Worm (Caenorhabditis elegans): ENCODE measurements around the gene sre-2.
A peak's percentile ranks its signal among the peaks of the same experiment; 100 is the strongest.

Gene sre-2

DNA sequence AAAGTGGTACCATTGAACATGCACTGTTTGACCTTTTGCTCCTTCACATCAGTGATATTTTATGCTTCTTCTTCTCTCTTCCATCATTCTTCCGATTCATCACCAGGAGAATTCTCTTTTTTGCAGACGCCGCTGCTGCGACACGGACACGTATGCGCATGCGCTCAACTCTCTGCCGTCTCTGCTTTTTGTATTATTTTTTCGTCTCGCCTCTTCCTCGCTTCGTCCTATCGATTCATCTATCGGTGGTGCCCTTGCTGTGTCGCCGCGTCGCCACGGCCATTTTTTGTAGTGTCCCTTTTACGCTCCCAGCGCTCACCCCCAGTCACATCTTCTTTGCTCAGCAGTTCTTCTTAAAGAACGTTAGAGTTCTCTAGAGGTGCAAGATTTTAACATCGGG lies 24.2 kb upstream of the sre-2 start (continued):
- TF ChIP-seq tbx-2 (tag; optimal IDR thresholded peaks at IDR 0.05) (no peak), hlh-4 (tag; optimal IDR thresholded peaks at IDR 0.05) (no peak), nhr-77 (tag; optimal IDR thresholded peaks at IDR 0.05) (no peak), nhr-19 (GFP tag; conservative IDR thresholded peaks at IDR 0.05) (peak; percentile 8), F16B12.6 (tag; optimal IDR thresholded peaks at IDR 0.05) (peak; percentile 37), lin-15B (tag; optimal IDR thresholded peaks at IDR 0.05) (no peak)

DNA sequence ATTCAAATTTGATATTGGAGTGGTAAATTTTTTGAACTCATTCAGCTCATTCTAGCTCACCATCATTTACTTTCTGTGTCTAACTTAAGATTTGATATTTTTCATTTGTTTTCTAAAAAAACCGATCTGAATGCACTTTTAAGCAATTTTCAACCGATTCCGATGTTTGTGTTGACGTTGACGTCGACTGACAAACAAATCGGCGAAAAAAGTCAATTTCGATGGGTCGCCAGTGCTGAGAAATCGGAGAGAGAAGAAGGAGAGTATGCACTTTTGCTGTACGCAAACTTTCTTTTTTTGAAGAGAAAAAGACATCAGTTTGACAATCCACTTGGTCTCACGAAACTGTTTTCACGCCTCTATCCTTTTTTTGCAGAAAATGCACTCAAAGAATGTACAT lies 23.5 kb upstream of the sre-2 start:
- TF ChIP-seq dsc-1 (tag; optimal IDR thresholded peaks at IDR 0.05) (no peak), vab-15 (tag; optimal IDR thresholded peaks at IDR 0.05) (no peak), unc-130 (tag; optimal IDR thresholded peaks at IDR 0.05) (no peak), mef-2 (tag; optimal IDR thresholded peaks at IDR 0.05) (no peak), snu-23 (GFP tag; optimal IDR thresholded peaks at IDR 0.05) (no peak), blmp-1 (tag; optimal IDR thresholded peaks at IDR 0.05) (peak; percentile 73), ets-5 (GFP tag; IDR thresholded peaks at IDR 0.05) (no peak), ceh-8 (GFP tag; optimal IDR thresholded peaks at IDR 0.05) (no peak), nhr-28 (tag; optimal IDR thresholded peaks at IDR 0.05) (no peak), irx-1 (tag; optimal IDR thresholded peaks at IDR 0.05) (no peak), skn-1 (tag; optimal IDR thresholded peaks at IDR 0.05) (no peak), ztf-4 (tag; optimal IDR thresholded peaks at IDR 0.05) (no peak), elt-3 (tag; optimal IDR thresholded peaks at IDR 0.05) (no peak), elt-2 (tag; optimal IDR thresholded peaks at IDR 0.05) (no peak), sup-37 (GFP tag; optimal IDR thresholded peaks at IDR 0.05) (no peak), zip-4 (GFP tag; optimal IDR thresholded peaks at IDR 0.05) (no peak), efl-1 (optimal IDR thresholded peaks at IDR 0.05) (no peak), efl-1 (GFP tag; optimal IDR thresholded peaks at IDR 0.05 in 1 of 2) (peak in 1 of 2 experiments; percentile 86), ceh-88 (GFP tag; IDR thresholded peaks at IDR 0.05) (no peak), fos-1 (tag; optimal IDR thresholded peaks at IDR 0.05) (no peak), ama-1 (optimal IDR thresholded peaks at IDR 0.05) (no peak), grh-1 (GFP tag; IDR thresholded peaks at IDR 0.05) (no peak), lin-14 (GFP tag; optimal IDR thresholded peaks at IDR 0.05) (peak; percentile 8), xbp-1 (tag; optimal IDR thresholded peaks at IDR 0.05) (no peak), C04F5.9 (tag; optimal IDR thresholded peaks at IDR 0.05) (no peak), mdl-1 (tag; optimal IDR thresholded peaks at IDR 0.05) (no peak), nhr-85 (tag) (no peak)

DNA sequence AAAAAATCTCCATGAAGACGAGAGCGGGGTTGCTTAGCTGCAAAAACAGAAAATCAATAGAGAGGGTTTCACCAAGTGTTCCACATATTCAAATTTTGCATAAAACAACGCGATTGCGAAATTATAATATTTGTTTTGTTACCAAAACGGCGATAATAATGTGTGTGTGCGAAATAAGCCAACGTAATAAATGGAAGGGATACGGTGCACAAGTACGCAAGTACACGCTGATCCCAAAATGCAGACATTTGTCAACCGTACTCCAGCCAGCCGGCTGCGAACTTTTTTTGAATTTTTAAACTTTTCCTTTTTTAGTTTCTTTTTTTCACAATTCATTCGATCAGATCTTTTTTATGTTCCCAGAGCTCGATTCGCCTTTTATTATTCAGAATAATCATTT lies 22.9 kb upstream of the sre-2 start, which contains the start of gene ire-1:
Gene ire-1, minus strand, starts transcription at position 44 of the 400 bp plus-strand sequence.
- no peak for TF ChIP-seq pag-3 (tag; optimal IDR thresholded peaks at IDR 0.05; ENCODE audit: borderline replicate concordance, insufficient read depth)
- no peak for TF ChIP-seq nhr-28 (tag; optimal IDR thresholded peaks at IDR 0.05)
- TF ChIP-seq C04F5.9 (tag; optimal IDR thresholded peaks at IDR 0.05), result no peak
- no peak for TF ChIP-seq hpl-2 (GFP tag; optimal IDR thresholded peaks at IDR 0.05)
- TF ChIP-seq nhr-84 (tag; optimal IDR thresholded peaks at IDR 0.05), result no peak
- no peak for TF ChIP-seq elt-2 (tag; optimal IDR thresholded peaks at IDR 0.05)
- TF ChIP-seq mab-9 (GFP tag; IDR thresholded peaks at IDR 0.05), result no peak
- TF ChIP-seq nhr-20 (tag; optimal IDR thresholded peaks at IDR 0.05), result peak; percentile 39
- TF ChIP-seq vab-15 (tag; optimal IDR thresholded peaks at IDR 0.05), result no peak
- no peak for TF ChIP-seq ceh-90 (tag; optimal IDR thresholded peaks at IDR 0.05)
- peak; percentile 85 for TF ChIP-seq F16B12.6 (tag; optimal IDR thresholded peaks at IDR 0.05)
- TF ChIP-seq lin-35 (GFP tag; optimal IDR thresholded peaks at IDR 0.05), result peak; percentile 71 to 88
- TF ChIP-seq blmp-1 (tag; optimal IDR thresholded peaks at IDR 0.05), result peak; percentile 49
- no peak for TF ChIP-seq ceh-88 (GFP tag; IDR thresholded peaks at IDR 0.05)
- no peak for TF ChIP-seq Y116A8C.19 (tag; optimal IDR thresholded peaks at IDR 0.05; ENCODE audit: borderline replicate concordance)
- TF ChIP-seq pax-3 (tag; optimal IDR thresholded peaks at IDR 0.05), result no peak
- TF ChIP-seq nhr-77 (tag; optimal IDR thresholded peaks at IDR 0.05), result no peak
- peak; percentile 98 to 100 for TF ChIP-seq lsy-2 (tag; optimal IDR thresholded peaks at IDR 0.05)
- TF ChIP-seq tlp-1 (tag; optimal IDR thresholded peaks at IDR 0.05), result no peak
- no peak for TF ChIP-seq grh-1 (GFP tag; IDR thresholded peaks at IDR 0.05)
- TF ChIP-seq fkh-10 (GFP tag; optimal IDR thresholded peaks at IDR 0.05), result no peak
- TF ChIP-seq zag-1 (tag; optimal IDR thresholded peaks at IDR 0.05), result no peak
- no peak for TF ChIP-seq nhr-76 (tag; optimal IDR thresholded peaks at IDR 0.05)
- no peak for TF ChIP-seq nhr-12 (tag; optimal IDR thresholded peaks at IDR 0.05)
- TF ChIP-seq ceh-8 (GFP tag; optimal IDR thresholded peaks at IDR 0.05), result no peak
- TF ChIP-seq nhr-11 (tag; optimal IDR thresholded peaks at IDR 0.05), result no peak
- no peak for TF ChIP-seq aha-1 (tag; optimal IDR thresholded peaks at IDR 0.05)
- TF ChIP-seq nhr-90 (tag; optimal IDR thresholded peaks at IDR 0.05; ENCODE audit: poor library complexity), result no peak
- TF ChIP-seq efl-1 (optimal IDR thresholded peaks at IDR 0.05), result peak; percentile 52 to 69
- peak; percentile 70 to 95 for TF ChIP-seq efl-1 (GFP tag; optimal IDR thresholded peaks at IDR 0.05 in 1 of 2)
- peak; percentile 26 for TF ChIP-seq tbx-2 (tag; optimal IDR thresholded peaks at IDR 0.05)
